Worm (Caenorhabditis elegans): Measurements from ENCODE around the gene irld-44.

DNA sequence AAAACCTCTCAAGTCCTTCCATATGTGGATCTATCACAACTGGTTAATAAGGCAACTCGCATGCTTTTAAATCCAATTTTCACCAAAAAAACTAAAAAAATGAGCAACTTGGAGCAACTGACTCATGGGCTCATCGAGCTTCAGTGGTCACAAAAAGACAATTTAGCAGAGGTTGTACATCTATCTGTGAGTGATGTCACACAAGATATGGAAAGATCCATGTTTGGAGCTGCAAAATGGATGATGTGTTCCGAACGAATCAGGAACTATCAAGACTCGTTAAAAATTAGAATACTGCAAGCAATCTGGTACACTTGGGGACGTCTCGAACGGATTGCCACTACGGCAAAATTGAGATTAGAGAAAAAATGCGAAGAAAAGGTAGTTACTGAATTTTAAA is 39.6 kb upstream of the irld-44 start:
- TF ChIP-seq pax-1 (tag; optimal IDR thresholded peaks at IDR 0.05) (no peak), T23F11.4 (GFP tag; optimal IDR thresholded peaks at IDR 0.05) (no peak), tbx-2 (tag; optimal IDR thresholded peaks at IDR 0.05) (no peak), ama-1 (optimal IDR thresholded peaks at IDR 0.05) (no peak), unc-55 (GFP tag; optimal IDR thresholded peaks at IDR 0.05) (no peak)
